Fruit fly (Drosophila melanogaster): ENCODE data around the gene mtTFB1.

DNA sequence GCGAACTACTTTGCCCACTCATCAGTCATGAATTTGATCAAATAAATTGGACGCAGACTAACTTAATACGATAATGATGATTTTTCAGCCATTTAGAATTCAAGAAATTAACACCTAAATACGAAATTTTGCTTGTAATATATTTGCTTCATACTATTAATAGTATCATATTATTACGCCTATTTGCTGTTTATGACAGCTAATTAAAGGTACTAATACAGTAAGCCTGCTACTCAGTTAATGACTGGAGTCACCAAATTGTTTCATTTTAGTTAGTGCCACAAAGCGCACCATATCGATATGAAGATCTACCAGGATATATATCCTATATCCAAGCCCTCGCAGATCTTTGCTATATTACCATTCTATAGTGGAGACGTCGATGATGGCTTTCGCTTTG is 42.2 kb downstream of the mtTFB1 start, which contains the start of gene Gr68a:
- TF ChIP-seq gl (tag; optimal IDR thresholded peaks at IDR 0.05) (no peak), CG15710 (tag; optimal IDR thresholded peaks at IDR 0.05) (no peak)
